Fruit fly (Drosophila melanogaster) whole organism, adult: Measurements from ENCODE around the gene Ent3.

Experiments used
- CG11617 ChIP-seq: fragments of 200-800 bp; sonication (Bioruptor generic); optimal IDR thresholded peaks from 2 replicates; lab custom pipeline; 2017; ENCODE audit warnings: mild to moderate bottlenecking, missing biosample characterization, missing genetic modification reagents, missing genetic modification characterization
- CG12768 ChIP-seq: fragments of 200-800 bp; sonication (Bioruptor generic); optimal IDR thresholded peaks from 2 replicates; lab custom pipeline; 2017; ENCODE audit warnings: missing biosample characterization, missing genetic modification characterization, mild to moderate bottlenecking, moderate library complexity, missing genetic modification reagents
- CG14711 ChIP-seq: fragments of 200-800 bp; sonication (Bioruptor generic); optimal IDR thresholded peaks from 2 replicates; lab custom pipeline; 2018; ENCODE audit warnings: missing biosample characterization, mild to moderate bottlenecking, missing genetic modification characterization, moderate library complexity
- CG1620 ChIP-seq: fragments of 200-800 bp; sonication (Bioruptor generic); optimal IDR thresholded peaks from 2 replicates; lab custom pipeline; 2016; ENCODE audit warnings: missing biosample characterization, missing genetic modification characterization
- CG33017 ChIP-seq: fragments of 200-800 bp; sonication (Bioruptor generic); optimal IDR thresholded peaks from 2 replicates; lab custom pipeline; 2018; ENCODE audit warnings: missing biosample characterization, mild to moderate bottlenecking, missing genetic modification characterization, moderate library complexity
- CG5204 ChIP-seq: fragments of 200-800 bp; sonication (Bioruptor generic); optimal IDR thresholded peaks from 2 replicates; lab custom pipeline; 2016; ENCODE audit warnings: missing biosample characterization, missing genetic modification characterization
- CG7045 ChIP-seq: fragments of 200-800 bp; sonication (Bioruptor generic); optimal IDR thresholded peaks from 2 replicates; lab custom pipeline; 2017; ENCODE audit warnings: missing biosample characterization, mild to moderate bottlenecking, missing genetic modification characterization
- CG7101 ChIP-seq: fragments of 200-800 bp; sonication (Bioruptor generic); optimal IDR thresholded peaks from 2 replicates; lab custom pipeline; 2018; ENCODE audit warnings: missing biosample characterization, mild to moderate bottlenecking, missing genetic modification characterization, moderate library complexity
- Clk ChIP-seq: fragments of 200-800 bp; sonication (Bioruptor generic); optimal IDR thresholded peaks from 2 replicates; lab custom pipeline; 2017; ENCODE audit warnings: missing biosample characterization, missing genetic modification characterization
- Crg-1 ChIP-seq: fragments of 200-800 bp; sonication (Bioruptor generic); optimal IDR thresholded peaks from 2 replicates; lab custom pipeline; 2016; ENCODE audit warnings: missing biosample characterization, missing genetic modification characterization
- Hr96 ChIP-seq: fragments of 200-800 bp; sonication (Bioruptor generic); optimal IDR thresholded peaks from 2 replicates; lab custom pipeline; 2016; ENCODE audit warnings: missing biosample characterization, missing genetic modification characterization
- Mnt ChIP-seq: fragments of 200-800 bp; sonication (Bioruptor generic); optimal IDR thresholded peaks from 2 replicates; lab custom pipeline; 2016; ENCODE audit warnings: missing biosample characterization, mild to moderate bottlenecking, missing genetic modification characterization
- bab1 ChIP-seq: fragments of 200-800 bp; sonication (Bioruptor generic); optimal IDR thresholded peaks from 3 replicates; lab custom pipeline; 2019; ENCODE audit warnings: missing biosample characterization, mild to moderate bottlenecking, missing genetic modification characterization, moderate library complexity
- cic ChIP-seq: fragments of 200-800 bp; sonication (Bioruptor generic); optimal IDR thresholded peaks from 2 replicates; lab custom pipeline; 2017; ENCODE audit warnings: missing biosample characterization, mild to moderate bottlenecking, missing genetic modification characterization, moderate library complexity
- cnc ChIP-seq, 2 experiments: fragments of >200 bp; optimal IDR thresholded peaks; 2 replicates each; lab custom pipeline; 2017
- kay ChIP-seq: fragments of 200-800 bp; sonication (Bioruptor generic); peaks from one replicate; lab custom pipeline; 2016; ENCODE audit warnings: missing biosample characterization, missing genetic modification characterization, borderline replicate concordance
- ovo ChIP-seq: fragments of 200-800 bp; sonication (Bioruptor generic); optimal IDR thresholded peaks from 2 replicates; lab custom pipeline; 2016; ENCODE audit warnings: missing biosample characterization, missing genetic modification characterization
- pad ChIP-seq: fragments of 200-800 bp; sonication (Bioruptor generic); optimal IDR thresholded peaks from 3 replicates; lab custom pipeline; 2017; ENCODE audit warnings: missing biosample characterization, missing genetic modification characterization, mild to moderate bottlenecking, moderate library complexity, missing genetic modification reagents
- tj ChIP-seq: fragments of 200-800 bp; sonication (Bioruptor generic); optimal IDR thresholded peaks from 3 replicates; lab custom pipeline; 2017; ENCODE audit warnings: missing biosample characterization, mild to moderate bottlenecking, missing genetic modification characterization, moderate library complexity
- toe ChIP-seq: fragments of 200-800 bp; sonication (Bioruptor generic); optimal IDR thresholded peaks from 2 replicates; lab custom pipeline; 2016; ENCODE audit warnings: missing biosample characterization, missing genetic modification characterization

Gene Ent3

DNA sequence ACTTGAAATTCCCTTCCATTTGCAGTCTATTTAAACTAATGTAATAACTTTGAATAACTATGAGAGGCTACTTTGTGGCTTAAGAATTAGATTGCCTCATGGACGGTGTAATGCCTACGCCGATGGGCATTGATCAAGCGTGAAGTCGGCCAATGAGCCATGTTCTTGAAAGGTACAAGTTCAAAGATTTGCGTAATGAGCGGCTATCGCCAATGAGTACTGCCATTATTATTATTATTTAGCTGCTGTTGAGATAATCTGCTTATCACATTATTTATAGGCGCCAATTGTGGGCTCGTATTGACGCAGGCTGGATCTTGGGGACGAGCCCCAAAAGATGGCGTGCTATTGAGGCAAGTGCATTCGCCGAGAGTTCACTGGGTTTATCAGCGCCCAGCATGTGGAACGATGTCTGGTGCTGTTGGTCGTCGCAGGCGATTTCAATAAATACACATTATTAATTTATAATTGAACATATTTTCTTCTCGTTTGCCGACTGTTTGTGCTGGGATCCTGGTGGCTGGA lies 16.2 kb upstream of the Ent3 start:
- TF ChIP-seq tj (GFP tag; lab: Kevin White, UChicago) (no peak), CG7101 (tag; lab: Kevin White, UChicago) (no peak), Crg-1 (no peak), CG11617 (no peak), CG12768 (no peak), toe (no peak), Clk (no peak), Hr96 (GFP tag; lab: Kevin White, UChicago) (no peak), CG1620 (GFP tag; lab: Kevin White, UChicago) (no peak), CG7045 (GFP tag; lab: Kevin White, UChicago) (no peak)

DNA sequence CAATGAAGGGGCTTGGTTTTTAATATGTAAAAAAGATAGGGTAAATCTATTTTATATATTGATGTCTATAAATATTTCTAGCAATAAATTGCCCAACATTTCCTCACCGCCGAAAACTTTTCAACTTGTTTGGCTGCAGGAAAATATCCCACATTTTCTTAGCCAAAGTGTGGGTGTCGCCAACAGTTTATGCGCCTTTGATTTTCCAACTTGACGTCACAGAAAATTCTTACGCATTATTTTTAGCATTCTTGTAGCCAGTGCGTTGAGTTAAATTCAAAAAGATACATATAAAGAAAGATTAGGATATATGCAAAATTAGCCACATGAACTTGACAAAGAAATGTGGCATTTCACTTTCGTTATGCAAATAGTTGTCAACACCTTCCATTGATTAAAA lies 13.6 kb upstream of the Ent3 start:
- TF ChIP-seq kay (GFP tag; lab: Kevin White, UChicago) (peak; percentile 43), CG33017 (tag; lab: Kevin White, UChicago) (no peak)

DNA sequence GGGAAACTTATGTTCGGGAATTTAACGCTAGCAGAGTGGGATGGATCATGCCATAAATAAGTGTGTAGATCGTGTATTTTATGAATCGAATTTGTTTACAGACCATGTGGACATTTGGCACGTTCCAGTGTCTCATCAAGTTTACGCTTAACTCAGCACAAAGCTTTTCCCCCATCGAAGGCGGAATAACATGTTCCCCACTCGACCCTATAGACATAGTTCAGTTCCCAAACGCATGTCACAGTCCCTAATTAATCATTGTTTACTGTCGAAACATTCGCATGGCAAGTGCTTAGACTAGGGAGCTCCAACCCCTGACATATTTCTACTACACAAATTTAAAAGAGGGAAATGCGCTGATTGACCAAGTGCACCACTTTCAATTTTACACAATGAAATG lies 12.0 kb upstream of the Ent3 start:
- no peak for TF ChIP-seq Clk

DNA sequence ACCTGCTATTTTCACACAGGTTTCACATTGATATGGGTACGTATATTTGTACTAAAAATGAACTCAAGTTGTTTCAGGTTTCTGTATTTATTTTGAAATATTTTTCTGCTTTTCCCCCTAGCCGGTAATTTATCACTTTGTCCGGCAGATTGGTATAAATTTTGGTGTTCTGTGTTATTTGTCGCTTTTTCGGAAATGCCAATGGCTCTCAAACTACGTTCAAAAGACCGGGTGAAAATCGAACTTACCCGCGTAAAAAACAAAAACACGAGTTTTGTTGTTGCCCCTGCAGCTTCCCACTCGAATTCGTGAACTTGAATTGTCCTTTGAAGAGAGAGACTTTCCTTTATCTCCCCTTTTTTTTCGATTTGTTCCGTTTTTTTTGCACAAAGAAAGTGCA lies 10.9 kb upstream of the Ent3 start:
- no peak for TF ChIP-seq ovo (GFP tag; lab: Kevin White, UChicago)
- TF ChIP-seq bab1 (GFP tag; lab: Kevin White, UChicago): no peak
- no peak for TF ChIP-seq CG33017 (tag; lab: Kevin White, UChicago)
- no peak for TF ChIP-seq Clk
- no peak for TF ChIP-seq cic
- no peak for TF ChIP-seq CG7045 (GFP tag; lab: Kevin White, UChicago)
- TF ChIP-seq CG12768: no peak
- no peak for TF ChIP-seq CG5204 (GFP tag; lab: Kevin White, UChicago)
- TF ChIP-seq cnc (optimal IDR thresholded peaks at IDR 0.05; lab: Kevin White, UChicago): no peak
- no peak for TF ChIP-seq CG11617
- TF ChIP-seq CG1620 (GFP tag; lab: Kevin White, UChicago): no peak
- no peak for TF ChIP-seq kay (GFP tag; lab: Kevin White, UChicago)
- no peak for TF ChIP-seq CG7101 (tag; lab: Kevin White, UChicago)
- no peak for TF ChIP-seq Crg-1
- TF ChIP-seq toe: no peak
- TF ChIP-seq Hr96 (GFP tag; lab: Kevin White, UChicago): no peak
- no peak for TF ChIP-seq CG14711 (tag; lab: Kevin White, UChicago)

DNA sequence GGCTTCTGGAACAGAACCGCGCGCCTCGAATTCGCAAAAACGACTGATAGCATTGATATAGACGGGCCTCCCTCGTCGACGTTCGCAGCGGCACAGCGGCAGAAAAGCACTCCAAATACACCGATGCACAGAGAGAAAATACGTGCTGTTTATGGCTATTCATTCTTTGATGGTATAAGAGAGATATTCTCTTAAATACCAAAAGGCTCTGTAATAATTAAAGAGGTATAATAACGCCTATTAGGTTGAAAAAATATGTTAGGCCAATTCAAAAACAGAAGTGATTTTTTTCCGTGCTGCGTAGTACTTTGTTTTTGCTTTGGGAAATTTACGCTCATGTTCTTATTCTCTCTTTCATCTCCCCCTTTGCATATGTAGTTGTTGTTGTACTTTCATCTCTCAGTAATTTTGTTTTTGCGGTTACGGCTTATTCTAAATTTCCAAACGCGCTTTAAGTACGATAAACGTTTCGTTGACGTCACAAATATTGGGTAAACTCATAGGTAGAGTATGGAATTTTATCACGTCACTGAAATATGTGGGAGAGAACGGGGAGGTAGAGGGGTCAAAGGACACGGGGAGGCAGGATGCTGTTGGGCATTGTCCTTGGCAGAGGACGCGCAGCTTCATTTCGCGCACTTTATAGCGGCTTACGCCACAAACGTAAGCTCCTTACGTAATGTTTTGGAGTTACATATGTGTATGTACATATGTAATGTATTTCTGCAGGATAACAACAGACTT lies 10.2 kb upstream of the Ent3 start, which contains the start of gene nebu:
Gene nebu (minus strand): TSS at position 51 of the 744 bp plus-strand sequence.
- TF ChIP-seq kay (GFP tag; lab: Kevin White, UChicago) (peak; percentile 93), CG5204 (GFP tag; lab: Kevin White, UChicago) (peak; percentile 98), toe (peak; percentile 97), CG14711 (tag; lab: Kevin White, UChicago) (peak; percentile 94), cnc (optimal IDR thresholded peaks at IDR 0.05; lab: Kevin White, UChicago) (no peak), pad (GFP tag; lab: Kevin White, UChicago) (peak; percentile 87), cic (peak; percentile 94), ovo (GFP tag; lab: Kevin White, UChicago) (peak; percentile 88), bab1 (GFP tag; lab: Kevin White, UChicago) (peak; percentile 97), Mnt (GFP tag; lab: Kevin White, UChicago) (peak; percentile 91), Hr96 (GFP tag; lab: Kevin White, UChicago) (peak; percentile 98), CG33017 (tag; lab: Kevin White, UChicago) (peak; percentile 99), Crg-1 (peak; percentile 95), Clk (peak; percentile 98), CG7101 (tag; lab: Kevin White, UChicago) (peak; percentile 97), tj (GFP tag; lab: Kevin White, UChicago) (peak; percentile 88), CG7045 (GFP tag; lab: Kevin White, UChicago) (peak; percentile 99), CG11617 (peak; percentile 98), CG1620 (GFP tag; lab: Kevin White, UChicago) (peak; percentile 97), CG12768 (peak; percentile 98)

DNA sequence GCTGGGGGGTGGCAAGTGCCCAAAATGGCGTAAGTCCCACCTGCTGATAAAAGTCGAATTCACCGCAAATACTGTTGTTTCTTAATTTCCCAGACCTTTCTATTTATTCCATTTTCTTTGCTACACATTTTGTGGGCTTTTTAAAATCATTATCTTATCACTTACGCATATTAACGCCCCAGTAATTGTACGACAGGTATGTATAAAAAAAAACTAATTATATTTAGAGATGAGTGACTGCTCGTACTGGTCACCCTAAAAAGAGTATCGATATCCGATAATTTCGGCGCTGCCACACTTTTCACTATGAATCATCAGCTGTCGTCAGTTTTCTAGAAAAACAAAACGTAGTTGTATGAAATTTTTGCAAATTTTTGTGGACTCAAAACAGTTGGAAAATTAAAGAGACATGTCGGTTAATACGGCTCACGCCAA lies 3.6 kb upstream of the Ent3 start, which contains the start of the genes CG10948 and Wbp2:
Gene CG10948 (minus strand): TSS at position 251 of the 435 bp plus-strand sequence.
Gene Wbp2 (plus strand): TSS at position 299 of the 435 bp plus-strand sequence.
- TF ChIP-seq CG12768: peak; percentile 4
- no peak for TF ChIP-seq Crg-1
- no peak for TF ChIP-seq cnc (optimal IDR thresholded peaks at IDR 0.05; lab: Kevin White, UChicago)
- TF ChIP-seq CG14711 (tag; lab: Kevin White, UChicago): no peak
- TF ChIP-seq bab1 (GFP tag; lab: Kevin White, UChicago): peak; percentile 52
- TF ChIP-seq toe: no peak
- TF ChIP-seq CG11617: peak; percentile 71
- no peak for TF ChIP-seq Hr96 (GFP tag; lab: Kevin White, UChicago)
- TF ChIP-seq CG1620 (GFP tag; lab: Kevin White, UChicago): no peak
- no peak for TF ChIP-seq ovo (GFP tag; lab: Kevin White, UChicago)
- TF ChIP-seq pad (GFP tag; lab: Kevin White, UChicago): peak; percentile 12
- peak; percentile 30 for TF ChIP-seq Mnt (GFP tag; lab: Kevin White, UChicago)
- peak; percentile 100 for TF ChIP-seq kay (GFP tag; lab: Kevin White, UChicago)
- TF ChIP-seq CG33017 (tag; lab: Kevin White, UChicago): peak; percentile 17
- TF ChIP-seq tj (GFP tag; lab: Kevin White, UChicago): peak; percentile 55
- TF ChIP-seq CG7045 (GFP tag; lab: Kevin White, UChicago): no peak
- no peak for TF ChIP-seq CG5204 (GFP tag; lab: Kevin White, UChicago)
- TF ChIP-seq CG7101 (tag; lab: Kevin White, UChicago): peak; percentile 34
- peak; percentile 87 for TF ChIP-seq cic
- TF ChIP-seq Clk: no peak
